Worm (Caenorhabditis elegans) whole organism, late embryonic: ENCODE results near the gene F13C5.5.

Experiments
- C08G9.2 ChIP-seq: sonication (generic microtip); optimal IDR thresholded peaks from 2 replicates; lab custom pipeline; 2016; ENCODE audit warnings: mild to moderate bottlenecking, missing genetic modification characterization, moderate library complexity, missing compliant biosample characterization
- C38D4.7 ChIP-seq: fragments of 200-800 bp; sonication (Bioruptor generic); optimal IDR thresholded peaks from 2 replicates; lab custom pipeline; 2018; ENCODE audit warnings: mild to moderate bottlenecking, missing genetic modification characterization, moderate library complexity, missing compliant biosample characterization
- F13H6.1 ChIP-seq: sonication (generic microtip); optimal IDR thresholded peaks from 2 replicates; lab custom pipeline; 2016; ENCODE audit warnings: missing genetic modification characterization, missing compliant biosample characterization
- K02D7.2 ChIP-seq: sonication (generic microtip); optimal IDR thresholded peaks from 2 replicates; lab custom pipeline; 2017; ENCODE audit warnings: mild to moderate bottlenecking, missing genetic modification characterization, missing compliant biosample characterization
- ahr-1 ChIP-seq: sonication (generic microtip); optimal IDR thresholded peaks from 2 replicates; lab custom pipeline; 2016; ENCODE audit warnings: missing genetic modification characterization, missing compliant biosample characterization
- ama-1 ChIP-seq: fragments of 150-350 bp; optimal IDR thresholded peaks from 2 replicates; lab custom pipeline; 2014
- ceh-14 ChIP-seq: sonication (generic microtip); optimal IDR thresholded peaks from 2 replicates; lab custom pipeline; 2016; ENCODE audit warnings: missing genotype, missing genetic modification characterization, missing compliant biosample characterization
- ceh-18 ChIP-seq: sonication (generic microtip); optimal IDR thresholded peaks from 2 replicates; lab custom pipeline; 2016; ENCODE audit warnings: missing genetic modification characterization, missing compliant biosample characterization
- ceh-22 ChIP-seq: sonication (generic microtip); optimal IDR thresholded peaks from 2 replicates; lab custom pipeline; 2017; ENCODE audit warnings: missing biosample characterization, missing genetic modification characterization
- ceh-30 ChIP-seq: fragments of 150-350 bp; optimal IDR thresholded peaks from 2 replicates; lab custom pipeline; 2014; ENCODE audit warnings: missing biosample characterization, missing genetic modification characterization
- ceh-31 ChIP-seq: sonication (generic microtip); optimal IDR thresholded peaks from 2 replicates; lab custom pipeline; 2016; ENCODE audit warnings: missing genetic modification characterization, missing compliant biosample characterization
- ceh-34 ChIP-seq: sonication (generic microtip); optimal IDR thresholded peaks from 2 replicates; lab custom pipeline; 2016; ENCODE audit warnings: mild to moderate bottlenecking, missing genetic modification characterization, missing compliant biosample characterization
- ceh-45 ChIP-seq: fragments of 200-800 bp; sonication (Bioruptor generic); IDR thresholded peaks from 2 replicates; pipeline ENCODE4 v1.3.6; 2022; ENCODE audit warnings: missing genetic modification reagents, missing genetic modification characterization, missing compliant biosample characterization
- che-1 ChIP-seq: sonication (generic microtip); optimal IDR thresholded peaks from 2 replicates; lab custom pipeline; 2016; ENCODE audit warnings: mild to moderate bottlenecking, missing genetic modification characterization, missing compliant biosample characterization
- fax-1 ChIP-seq: sonication (generic microtip); optimal IDR thresholded peaks from 2 replicates; lab custom pipeline; 2016; ENCODE audit warnings: missing genotype, missing genetic modification characterization, missing compliant biosample characterization
- fkh-6 ChIP-seq: sonication (generic microtip); optimal IDR thresholded peaks from 2 replicates; lab custom pipeline; 2016; ENCODE audit warnings: missing genetic modification characterization, missing compliant biosample characterization
- gmeb-2 ChIP-seq: sonication (generic microtip); optimal IDR thresholded peaks from 2 replicates; lab custom pipeline; 2016; ENCODE audit warnings: missing genetic modification characterization, inconsistent platforms, missing compliant biosample characterization
- hlh-13 ChIP-seq: fragments of 200-800 bp; sonication (Bioruptor generic); optimal IDR thresholded peaks from 2 replicates; lab custom pipeline; 2018; ENCODE audit warnings: mild to moderate bottlenecking, missing genetic modification characterization, missing compliant biosample characterization
- hlh-30 ChIP-seq: sonication (generic microtip); optimal IDR thresholded peaks from 2 replicates; lab custom pipeline; 2017; ENCODE audit warnings: antibody characterized with exemption, missing genetic modification characterization, missing compliant biosample characterization; ENCODE audit not compliant: insufficient read depth
- hlh-8 ChIP-seq: sonication (generic microtip); optimal IDR thresholded peaks from 2 replicates; lab custom pipeline; 2016; ENCODE audit warnings: missing genotype, missing genetic modification characterization, missing compliant biosample characterization
- lim-6 ChIP-seq: sonication (generic microtip); optimal IDR thresholded peaks from 2 replicates; lab custom pipeline; 2016; ENCODE audit warnings: missing genetic modification characterization, missing compliant biosample characterization
- lin-11 ChIP-seq: fragments of 200-800 bp; sonication (Bioruptor generic); optimal IDR thresholded peaks from 2 replicates; lab custom pipeline; 2018; ENCODE audit warnings: mild to moderate bottlenecking, missing genetic modification characterization, missing compliant biosample characterization
- madf-2 ChIP-seq: sonication (generic microtip); optimal IDR thresholded peaks from 2 replicates; lab custom pipeline; 2017; ENCODE audit warnings: missing genetic modification characterization, missing compliant biosample characterization
- mec-3 ChIP-seq: sonication (generic microtip); optimal IDR thresholded peaks from 2 replicates; lab custom pipeline; 2016; ENCODE audit warnings: borderline replicate concordance, missing genetic modification characterization, missing compliant biosample characterization
- nfya-1 ChIP-seq: sonication (generic microtip); optimal IDR thresholded peaks from 2 replicates; lab custom pipeline; 2017; ENCODE audit warnings: missing genetic modification characterization, mild to moderate bottlenecking, missing compliant biosample characterization, antibody characterized with exemption, moderate library complexity
- nhr-11 ChIP-seq: fragments of 150-350 bp; optimal IDR thresholded peaks from 2 replicates; lab custom pipeline; 2014; ENCODE audit warnings: missing biosample characterization, missing genetic modification characterization
- odd-2 ChIP-seq: sonication (generic microtip); optimal IDR thresholded peaks from 2 replicates; lab custom pipeline; 2017; ENCODE audit warnings: antibody characterized with exemption, mild to moderate bottlenecking, missing genetic modification characterization, missing compliant biosample characterization
- pag-3 ChIP-seq: sonication (generic microtip); optimal IDR thresholded peaks from 2 replicates; lab custom pipeline; 2016; ENCODE audit warnings: missing compliant biosample characterization, missing genetic modification characterization, borderline replicate concordance
- pax-1 ChIP-seq: fragments of 150-350 bp; optimal IDR thresholded peaks from 2 replicates; lab custom pipeline; 2014; ENCODE audit warnings: missing biosample characterization, missing genetic modification characterization
- pqm-1 ChIP-seq: sonication (generic microtip); optimal IDR thresholded peaks from 2 replicates; lab custom pipeline; 2016; ENCODE audit warnings: missing genetic modification characterization, missing compliant biosample characterization
- ref-2 ChIP-seq: sonication (generic microtip); optimal IDR thresholded peaks from 2 replicates; lab custom pipeline; 2016; ENCODE audit warnings: missing genetic modification characterization, missing compliant biosample characterization
- rnt-1 ChIP-seq: sonication (generic microtip); optimal IDR thresholded peaks from 2 replicates; lab custom pipeline; 2016; ENCODE audit warnings: missing genetic modification characterization, missing compliant biosample characterization
- unc-3 ChIP-seq, 2 experiments: fragments of 200-800 bp in 1 of 2; sonication (Bioruptor generic) in 1 of 2; sonication (generic microtip) in 1 of 2; conservative IDR thresholded peaks in 1 of 2; optimal IDR thresholded peaks in 1 of 2; 2 replicates each; pipeline versions ENCODE4 v1.3.6 to Lab custom; 2016 to 2022; ENCODE audit warnings: missing compliant biosample characterization in 2 of 2, missing genetic modification characterization in 2 of 2, missing genetic modification reagents in 1 of 2
- unc-42 ChIP-seq: sonication (generic microtip); optimal IDR thresholded peaks from 2 replicates; lab custom pipeline; 2016; ENCODE audit warnings: missing genotype, missing genetic modification characterization, missing compliant biosample characterization
- zip-5 ChIP-seq: sonication (generic microtip); optimal IDR thresholded peaks from 2 replicates; lab custom pipeline; 2016; ENCODE audit warnings: missing genetic modification characterization, missing compliant biosample characterization

Gene F13C5.5

ce11 chrX:621688-622087 lies 13.4 kb upstream of the F13C5.5 start:
- no peak for TF ChIP-seq K02D7.2 (tag; lab: Kevin White, UChicago)
- no peak for TF ChIP-seq ama-1 (lab: Kevin White, UChicago)
- TF ChIP-seq gmeb-2, result no peak
- TF ChIP-seq hlh-30 (tag; lab: Kevin White, UChicago), result no peak
- TF ChIP-seq ceh-18 (tag; lab: Kevin White, UChicago), result no peak
- no peak for TF ChIP-seq madf-2 (tag; lab: Kevin White, UChicago)
- TF ChIP-seq C08G9.2 (tag; lab: Kevin White, UChicago), result no peak

ce11 chrX:621190-621589 lies 12.9 kb upstream of the F13C5.5 start, which contains the start of gene unc-96:
unc-96 (minus strand) TSS chrX:621290.
- TF ChIP-seq odd-2 (tag; lab: Kevin White, UChicago) (no peak), mec-3 (tag; lab: Kevin White, UChicago) (no peak), ceh-22 (tag; lab: Kevin White, UChicago) (no peak), unc-42 (no peak), zip-5 (tag; lab: Kevin White, UChicago) (no peak), pag-3 (tag; lab: Kevin White, UChicago) (no peak), rnt-1 (tag; lab: Kevin White, UChicago) (no peak), ceh-30 (tag; lab: Kevin White, UChicago) (no peak)

- no peak for TF ChIP-seq che-1 (tag; lab: Kevin White, UChicago)
- TF ChIP-seq ceh-14 (tag; lab: Kevin White, UChicago), result no peak
- TF ChIP-seq ama-1 (lab: Kevin White, UChicago), result no peak
- no peak for TF ChIP-seq ahr-1 (tag; lab: Kevin White, UChicago)
- no peak for TF ChIP-seq ceh-31 (tag; lab: Kevin White, UChicago)
- no peak for TF ChIP-seq ceh-30 (tag; lab: Kevin White, UChicago)
- no peak for TF ChIP-seq ceh-18 (tag; lab: Kevin White, UChicago)
- TF ChIP-seq, all 69 proteins: peak for 0
Measured at ce11 chrX:617730-618129, 9.4 kb upstream of the F13C5.5 start.

- TF ChIP-seq C38D4.7 (GFP tag; lab: Kevin White, UChicago) (no peak), pag-3 (tag; lab: Kevin White, UChicago) (no peak), ceh-31 (tag; lab: Kevin White, UChicago) (no peak), ceh-30 (tag; lab: Kevin White, UChicago) (no peak), ama-1 (lab: Kevin White, UChicago) (no peak)
Measured at ce11 chrX:612783-613182, 4.5 kb upstream of the F13C5.5 start.

ce11 chrX:609553-609952 lies 1.3 kb upstream of the F13C5.5 start:
- TF ChIP-seq pqm-1 (no peak), C08G9.2 (tag; lab: Kevin White, UChicago) (no peak), ceh-18 (tag; lab: Kevin White, UChicago) (no peak), pax-1 (tag; lab: Kevin White, UChicago) (no peak), pag-3 (tag; lab: Kevin White, UChicago) (no peak), hlh-8 (tag; lab: Kevin White, UChicago) (no peak), F13H6.1 (tag; lab: Kevin White, UChicago) (no peak), ceh-34 (tag; lab: Kevin White, UChicago) (no peak), hlh-13 (no peak), ceh-45 (GFP tag; lab: Robert Waterston, UW) (no peak), rnt-1 (tag; lab: Kevin White, UChicago) (no peak), nhr-11 (tag; lab: Kevin White, UChicago) (no peak), fkh-6 (tag; lab: Kevin White, UChicago) (no peak)
- TF ChIP-seq, all 69 proteins: peak for 0

- no peak for TF ChIP-seq F13H6.1 (tag; lab: Kevin White, UChicago)
- TF ChIP-seq mec-3 (tag; lab: Kevin White, UChicago), result no peak
- TF ChIP-seq lim-6, result no peak
- TF ChIP-seq lin-11 (tag; lab: Kevin White, UChicago), result no peak
- no peak for TF ChIP-seq nfya-1
- TF ChIP-seq ama-1 (lab: Kevin White, UChicago), result no peak
- TF ChIP-seq fax-1 (tag; lab: Kevin White, UChicago), result no peak
- no peak for TF ChIP-seq pqm-1
- TF ChIP-seq unc-3 (GFP tag; conservative IDR thresholded peaks at IDR 0.05; lab: Robert Waterston, UW), result no peak
- TF ChIP-seq unc-3 (tag; optimal IDR thresholded peaks at IDR 0.05; lab: Kevin White, UChicago), result no peak
- no peak for TF ChIP-seq ref-2
Measured at ce11 chrX:601860-602259, 6.4 kb downstream of the F13C5.5 start, which contains the start of gene F13C5.1. F13C5.1 (plus strand) TSS chrX:602160.
